Fruit fly (Drosophila melanogaster): ENCODE results near the gene CG8012.

CG8012 gene

dm6 chr3L:8214980-8215379 is at the start of gene CG8012:
TSS of gene CG8012 (plus strand) at chr3L:8215280.
- no peak for TF ChIP-seq noc (tag; optimal IDR thresholded peaks at IDR 0.05)

dm6 chr3L:8165436-8165835 is 49.6 kb upstream of the CG8012 start, which contains the start of gene CG13675:
TSS of gene CG13675 (minus strand) at chr3L:8165518.
- TF ChIP-seq noc (tag; optimal IDR thresholded peaks at IDR 0.05) = no peak

DNA sequence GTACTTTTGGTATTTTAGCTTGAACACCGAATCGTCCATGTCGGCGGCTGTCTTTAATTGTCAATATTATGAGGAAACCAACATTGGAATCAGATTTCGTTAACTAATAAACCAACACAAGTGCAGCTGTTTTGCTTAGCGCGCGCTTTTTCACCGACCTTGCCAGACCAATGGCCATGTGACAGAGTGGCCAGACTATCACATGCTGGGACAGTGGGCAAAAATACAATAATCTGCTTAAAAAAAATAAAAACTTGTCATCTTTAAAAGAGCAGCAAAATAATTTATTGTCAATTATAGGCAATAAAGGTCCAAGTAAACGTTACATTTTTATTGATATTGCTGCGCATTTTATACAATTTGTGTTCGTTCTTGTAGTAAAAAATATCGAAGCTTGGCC is 39.3 kb upstream of the CG8012 start, which contains the start of gene RecQ4:
TSS of gene RecQ4 (minus strand) at position 161 of the 400 bp plus-strand sequence.
- TF ChIP-seq noc (tag; optimal IDR thresholded peaks at IDR 0.05) = no peak

- TF ChIP-seq noc (tag; optimal IDR thresholded peaks at IDR 0.05) = peak; percentile 52
Observed at dm6 chr3L:8177795-8178564, 37.1 kb upstream of the CG8012 start, which contains the start of gene Nmt. TSS of gene Nmt (minus strand) at chr3L:8178429.

DNA sequence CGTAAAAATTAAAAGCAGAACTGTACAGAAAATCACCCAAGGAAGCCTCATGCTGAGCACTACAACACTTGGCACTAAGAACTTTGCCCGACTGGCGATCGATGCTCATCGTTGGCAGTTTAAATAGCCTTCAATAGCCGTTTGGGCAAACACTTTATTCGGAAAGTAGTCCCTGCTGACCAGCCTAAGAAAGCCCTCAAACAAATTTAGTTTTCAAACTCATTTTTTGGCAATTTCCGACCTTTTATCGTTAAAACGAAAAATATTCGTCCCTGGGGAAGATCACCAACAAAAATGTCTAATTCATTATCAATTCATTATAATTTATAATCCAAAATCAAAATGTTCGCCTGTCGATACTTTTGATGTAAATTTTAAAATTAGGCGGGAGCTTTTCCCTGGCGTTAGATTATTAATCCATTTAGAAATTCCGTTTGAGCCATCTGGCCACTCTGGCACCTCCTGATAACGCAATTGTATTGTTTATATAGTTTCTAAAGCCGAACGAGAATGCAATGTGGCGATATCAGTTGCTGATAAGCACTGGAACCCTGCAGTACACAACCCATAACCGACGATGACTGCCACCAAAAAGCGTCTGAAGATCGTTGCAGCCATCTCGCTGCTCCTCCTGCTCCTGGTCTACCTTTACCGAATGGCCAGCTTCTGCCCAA is 34.5 kb upstream of the CG8012 start, which contains the start of the genes mthl7 and Uxs:
TSS of gene mthl7 (minus strand) at position 51 of the 674 bp plus-strand sequence.
TSS of gene Uxs (plus strand) at position 460 of the 674 bp plus-strand sequence.
- no peak for TF ChIP-seq noc (tag; optimal IDR thresholded peaks at IDR 0.05)

dm6 chr3L:8185263-8186227 is 29.5 kb upstream of the CG8012 start:
- TF ChIP-seq noc (tag; optimal IDR thresholded peaks at IDR 0.05) = peak; percentile 91

- peak; percentile 89 for TF ChIP-seq noc (tag; optimal IDR thresholded peaks at IDR 0.05)
Observed at dm6 chr3L:8186627-8187396, 28.3 kb upstream of the CG8012 start, which contains the start of the genes ERR and Atg18a. TSS of gene ERR (minus strand) at chr3L:8186671. TSS of gene Atg18a (plus strand) at chr3L:8186857.

dm6 chr3L:8187397-8187811 is 27.7 kb upstream of the CG8012 start:
- TF ChIP-seq noc (tag; optimal IDR thresholded peaks at IDR 0.05) = no peak

- TF ChIP-seq noc (tag; optimal IDR thresholded peaks at IDR 0.05) = no peak
Observed at dm6 chr3L:8189234-8189633, 25.8 kb upstream of the CG8012 start.

DNA sequence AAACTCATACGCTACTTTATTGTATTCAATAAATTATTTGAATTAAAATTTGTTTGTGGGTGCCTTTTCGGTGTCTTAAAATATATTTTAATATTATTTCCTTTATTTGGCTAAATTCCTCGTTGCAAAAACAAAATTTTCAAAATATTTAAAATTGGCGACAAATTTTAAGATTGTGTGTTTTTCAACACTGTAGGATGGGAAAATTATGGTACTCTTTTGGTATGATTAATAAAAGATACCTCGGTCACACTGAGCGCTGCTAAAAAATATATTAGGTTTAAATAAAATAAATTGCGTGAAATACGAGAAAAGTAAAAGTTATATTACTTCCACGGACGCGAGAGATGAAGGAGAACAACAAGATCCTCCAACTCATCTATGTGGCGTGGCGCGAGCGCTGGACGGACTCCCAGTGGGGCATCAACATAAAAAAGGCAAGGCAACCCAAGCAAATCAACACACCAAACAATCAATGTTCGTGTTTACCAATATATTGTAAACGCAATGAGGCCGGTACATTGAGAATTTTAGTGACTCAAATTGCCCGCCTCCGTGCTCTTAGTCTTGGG is 24.0 kb upstream of the CG8012 start, which contains the start of gene MED24:
TSS of gene MED24 (plus strand) at position 229 of the 572 bp plus-strand sequence.
- no peak for TF ChIP-seq noc (tag; optimal IDR thresholded peaks at IDR 0.05)

- no peak for TF ChIP-seq noc (tag; optimal IDR thresholded peaks at IDR 0.05)
Observed at dm6 chr3L:8193016-8193415, 22.1 kb upstream of the CG8012 start, which contains the start of gene CG7387. TSS of gene CG7387 (minus strand) at chr3L:8193116.

- peak; percentile 83 for TF ChIP-seq noc (tag; optimal IDR thresholded peaks at IDR 0.05)
Observed at dm6 chr3L:8197779-8198279, 17.3 kb upstream of the CG8012 start, which contains the start of the genes UbcE2M and Dhps. TSS of gene UbcE2M (minus strand) at chr3L:8197987. TSS of gene Dhps (plus strand) at chr3L:8198207.

DNA sequence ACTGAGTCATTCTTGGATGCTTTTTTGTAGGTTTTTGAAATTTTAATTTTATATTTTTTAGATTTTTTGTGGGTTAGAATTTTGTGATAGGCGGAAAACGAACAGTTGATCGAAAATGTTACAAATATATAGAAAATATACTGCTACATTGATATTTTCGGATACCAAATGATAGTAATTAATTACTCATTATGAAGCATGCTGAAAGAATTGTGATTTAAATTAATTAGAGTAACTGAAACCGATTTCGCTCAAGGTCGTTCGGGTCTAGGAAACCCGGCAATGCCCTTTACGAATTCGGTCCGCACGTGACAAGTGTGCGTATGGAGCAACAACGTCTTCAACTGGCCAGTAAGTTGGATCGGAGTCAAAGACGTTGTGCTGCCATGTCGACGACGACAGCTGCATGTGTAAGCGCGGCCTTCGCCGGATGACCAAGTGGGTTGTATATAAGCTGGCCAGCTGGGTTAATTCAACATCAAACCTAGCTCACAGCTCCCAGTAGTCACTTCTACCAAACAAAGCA is 12.7 kb upstream of the CG8012 start, which contains the start of the genes CG7366 and CG13679:
TSS of gene CG7366 (minus strand) at position 101 of the 526 bp plus-strand sequence.
TSS of gene CG13679 (plus strand) at position 476 of the 526 bp plus-strand sequence.
- TF ChIP-seq noc (tag; optimal IDR thresholded peaks at IDR 0.05) = no peak

Measured in whole organism, larva.